Fruit fly (Drosophila melanogaster): Measurements from ENCODE around the gene Ubi-p5E.

The Ubi-p5E gene

dm6 chrX:6267745-6268582 lies 11.5 kb downstream of the Ubi-p5E start, which contains the start of gene Spt6:
Gene Spt6, plus strand, starts transcription at chrX:6267797.
- TF ChIP-seq bab1 (GFP tag; optimal IDR thresholded peaks at IDR 0.05) (no peak), CG7045 (GFP tag; optimal IDR thresholded peaks at IDR 0.05) (no peak), CG14711 (tag; optimal IDR thresholded peaks at IDR 0.05) (no peak), tj (GFP tag; optimal IDR thresholded peaks at IDR 0.05) (peak; percentile 87)

- TF ChIP-seq bab1 (GFP tag; optimal IDR thresholded peaks at IDR 0.05) (no peak), pad (GFP tag; optimal IDR thresholded peaks at IDR 0.05) (peak; percentile 25), Mnt (GFP tag; optimal IDR thresholded peaks at IDR 0.05) (no peak), Hr96 (GFP tag; optimal IDR thresholded peaks at IDR 0.05) (no peak), CG14711 (tag; optimal IDR thresholded peaks at IDR 0.05) (no peak), CG11617 (GFP tag; optimal IDR thresholded peaks at IDR 0.05) (peak; percentile 44), CG7045 (GFP tag; optimal IDR thresholded peaks at IDR 0.05) (no peak), cnc (optimal IDR thresholded peaks at IDR 0.05) (no peak), CG5204 (GFP tag; optimal IDR thresholded peaks at IDR 0.05) (no peak), toe (GFP tag; optimal IDR thresholded peaks at IDR 0.05) (peak; percentile 67), kay (GFP tag; ENCODE audit: borderline replicate concordance) (no peak), tj (GFP tag; optimal IDR thresholded peaks at IDR 0.05) (no peak), CG33017 (tag; optimal IDR thresholded peaks at IDR 0.05) (no peak), Crg-1 (GFP tag; optimal IDR thresholded peaks at IDR 0.05) (peak; percentile 43), CG7101 (tag; optimal IDR thresholded peaks at IDR 0.05) (peak; percentile 46), ovo (GFP tag; optimal IDR thresholded peaks at IDR 0.05) (peak; percentile 30), Clk (GFP tag; optimal IDR thresholded peaks at IDR 0.05) (no peak), CG12768 (GFP tag; optimal IDR thresholded peaks at IDR 0.05) (peak; percentile 36), CG1620 (GFP tag; optimal IDR thresholded peaks at IDR 0.05) (peak; percentile 33), cic (GFP tag; optimal IDR thresholded peaks at IDR 0.05) (no peak)
Measured at dm6 chrX:6267187-6267711, 12.2 kb downstream of the Ubi-p5E start, which contains the start of gene schlank. Gene schlank, minus strand, starts transcription at chrX:6267228.

DNA sequence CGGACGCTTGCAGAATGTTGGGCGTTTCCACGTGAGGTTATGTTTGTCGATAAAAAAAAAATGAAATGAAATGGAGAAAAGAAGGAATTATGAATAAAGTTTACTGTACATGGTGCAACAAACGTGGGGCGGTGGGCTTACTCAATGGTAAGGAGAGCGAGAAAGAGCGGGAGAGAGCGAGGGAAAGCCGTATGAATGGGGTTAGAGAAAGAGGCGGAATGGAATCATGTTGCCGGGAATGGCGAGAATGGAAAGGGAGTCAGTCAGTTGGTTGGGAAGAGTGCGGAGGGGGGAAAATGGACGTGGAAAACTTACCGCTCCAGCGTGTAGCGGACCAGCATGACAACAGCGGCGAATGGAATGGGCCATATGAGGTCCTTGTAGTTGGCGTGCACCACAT lies 13.4 kb downstream of the Ubi-p5E start:
- TF ChIP-seq cnc (optimal IDR thresholded peaks at IDR 0.05) (no peak), pad (GFP tag; optimal IDR thresholded peaks at IDR 0.05) (peak; percentile 60), CG11617 (GFP tag; optimal IDR thresholded peaks at IDR 0.05) (no peak), kay (GFP tag; ENCODE audit: borderline replicate concordance) (no peak), Crg-1 (GFP tag; optimal IDR thresholded peaks at IDR 0.05) (no peak), toe (GFP tag; optimal IDR thresholded peaks at IDR 0.05) (no peak)

- TF ChIP-seq CG11617 (GFP tag; optimal IDR thresholded peaks at IDR 0.05) (peak; percentile 93), CG5204 (GFP tag; optimal IDR thresholded peaks at IDR 0.05) (peak; percentile 60), toe (GFP tag; optimal IDR thresholded peaks at IDR 0.05) (peak; percentile 45), CG1620 (GFP tag; optimal IDR thresholded peaks at IDR 0.05) (peak; percentile 86), Clk (GFP tag; optimal IDR thresholded peaks at IDR 0.05) (peak; percentile 48), tj (GFP tag; optimal IDR thresholded peaks at IDR 0.05) (peak; percentile 72), cic (GFP tag; optimal IDR thresholded peaks at IDR 0.05) (no peak), Mnt (GFP tag; optimal IDR thresholded peaks at IDR 0.05) (peak; percentile 78), Hr96 (GFP tag; optimal IDR thresholded peaks at IDR 0.05) (no peak), CG7045 (GFP tag; optimal IDR thresholded peaks at IDR 0.05) (peak; percentile 69), CG12768 (GFP tag; optimal IDR thresholded peaks at IDR 0.05) (peak; percentile 41), CG33017 (tag; optimal IDR thresholded peaks at IDR 0.05) (peak; percentile 68), CG7101 (tag; optimal IDR thresholded peaks at IDR 0.05) (peak; percentile 86), CG14711 (tag; optimal IDR thresholded peaks at IDR 0.05) (peak; percentile 79), pad (GFP tag; optimal IDR thresholded peaks at IDR 0.05) (peak; percentile 62), kay (GFP tag; ENCODE audit: borderline replicate concordance) (no peak), bab1 (GFP tag; optimal IDR thresholded peaks at IDR 0.05) (peak; percentile 95), cnc (optimal IDR thresholded peaks at IDR 0.05) (no peak), ovo (GFP tag; optimal IDR thresholded peaks at IDR 0.05) (peak; percentile 56), Crg-1 (GFP tag; optimal IDR thresholded peaks at IDR 0.05) (peak; percentile 84)
Measured at dm6 chrX:6265456-6265877, 14.0 kb downstream of the Ubi-p5E start.

- TF ChIP-seq CG12768 (GFP tag; optimal IDR thresholded peaks at IDR 0.05): no peak
- TF ChIP-seq tj (GFP tag; optimal IDR thresholded peaks at IDR 0.05): peak; percentile 50
- TF ChIP-seq cic (GFP tag; optimal IDR thresholded peaks at IDR 0.05): peak; percentile 12
- no peak for TF ChIP-seq CG11617 (GFP tag; optimal IDR thresholded peaks at IDR 0.05)
Measured at dm6 chrX:6264456-6264855, 15.0 kb downstream of the Ubi-p5E start.

- TF ChIP-seq bab1 (GFP tag; optimal IDR thresholded peaks at IDR 0.05) (peak; percentile 12), CG1620 (GFP tag; optimal IDR thresholded peaks at IDR 0.05) (no peak)
Measured at dm6 chrX:6263614-6264130, 15.8 kb downstream of the Ubi-p5E start.

All from whole organism, adult.